Worm (Caenorhabditis elegans) whole organism, L2 larva: ENCODE data around the gene Y56A3A.30.

Experiments used
- C34F6.9 ChIP-seq: fragments of 150-350 bp; optimal IDR thresholded peaks from 2 replicates; lab custom pipeline; 2014; ENCODE audit warnings: missing biosample characterization, missing genetic modification characterization
- F13H6.1 ChIP-seq: sonication (generic microtip); optimal IDR thresholded peaks from 2 replicates; lab custom pipeline; 2016; ENCODE audit warnings: missing genetic modification characterization, missing compliant biosample characterization
- R02D3.7 ChIP-seq: fragments of 150-350 bp; optimal IDR thresholded peaks from 2 replicates; lab custom pipeline; 2014; ENCODE audit warnings: missing biosample characterization, missing genetic modification characterization
- Y55F3AM.14 ChIP-seq: fragments of 200-800 bp; sonication (Bioruptor generic); optimal IDR thresholded peaks from 2 replicates; lab custom pipeline; 2018; ENCODE audit warnings: mild to moderate bottlenecking, missing genetic modification characterization, missing compliant biosample characterization
- ZK546.5 ChIP-seq: sonication (generic microtip); optimal IDR thresholded peaks from 2 replicates; lab custom pipeline; 2017; ENCODE audit warnings: missing biosample characterization, missing genetic modification characterization
- aly-2 ChIP-seq: fragments of 150-350 bp; optimal IDR thresholded peaks from 2 replicates; lab custom pipeline; 2014; ENCODE audit warnings: missing biosample characterization, missing genetic modification characterization
- ama-1 ChIP-seq: fragments of 150-350 bp; optimal IDR thresholded peaks from 2 replicates; lab custom pipeline; 2018; ENCODE audit warnings: inconsistent platforms
- blmp-1 ChIP-seq: sonication (generic microtip); optimal IDR thresholded peaks from 2 replicates; lab custom pipeline; 2017; ENCODE audit warnings: missing genetic modification characterization, mild to moderate bottlenecking, missing compliant biosample characterization, antibody characterized with exemption, moderate library complexity; ENCODE audit not compliant: insufficient read depth
- ceh-16 ChIP-seq: fragments of 150-350 bp; optimal IDR thresholded peaks from 2 replicates; lab custom pipeline; 2014; ENCODE audit warnings: missing biosample characterization, missing genetic modification characterization
- ceh-82 ChIP-seq: fragments of 150-350 bp; optimal IDR thresholded peaks from 2 replicates; lab custom pipeline; 2014; ENCODE audit warnings: missing biosample characterization, missing genetic modification characterization
- crh-2 ChIP-seq: sonication (generic microtip); optimal IDR thresholded peaks from 2 replicates; lab custom pipeline; 2017; ENCODE audit warnings: missing biosample characterization, missing genetic modification characterization
- dmd-4 ChIP-seq: sonication (generic microtip); optimal IDR thresholded peaks from 2 replicates; lab custom pipeline; 2017; ENCODE audit warnings: missing biosample characterization, missing genetic modification characterization
- egl-27 ChIP-seq: sonication (generic microtip); optimal IDR thresholded peaks from 3 replicates; lab custom pipeline; 2017; ENCODE audit warnings: missing biosample characterization, missing genetic modification reagents, missing genetic modification characterization
- elt-1 ChIP-seq: fragments of 150-350 bp; optimal IDR thresholded peaks from 2 replicates; lab custom pipeline; 2014; ENCODE audit warnings: missing biosample characterization, missing genetic modification characterization
- elt-3 ChIP-seq: sonication (generic microtip); optimal IDR thresholded peaks from 2 replicates; lab custom pipeline; 2017; ENCODE audit warnings: missing biosample characterization, missing genetic modification characterization
- fos-1 ChIP-seq: fragments of 150-350 bp; optimal IDR thresholded peaks from 2 replicates; lab custom pipeline; 2014; ENCODE audit warnings: missing biosample characterization, missing genetic modification characterization
- gmeb-1 ChIP-seq: fragments of 150-350 bp; optimal IDR thresholded peaks from 2 replicates; lab custom pipeline; 2014; ENCODE audit warnings: missing biosample characterization, missing genetic modification characterization
- lin-39 ChIP-seq: fragments of 150-350 bp; optimal IDR thresholded peaks from 2 replicates; lab custom pipeline; 2014; ENCODE audit warnings: missing biosample characterization, missing genetic modification reagents, missing genetic modification characterization
- lsy-2 ChIP-seq, 2 experiments: fragments of 150-350 bp in 1 of 2; sonication (generic microtip) in 1 of 2; optimal IDR thresholded peaks; 2 replicates each; lab custom pipeline; 2014 to 2017; ENCODE audit warnings: missing biosample characterization in 2 of 2, missing genetic modification characterization in 2 of 2
- mab-5 ChIP-seq: fragments of 150-350 bp; optimal IDR thresholded peaks from 2 replicates; lab custom pipeline; 2014; ENCODE audit warnings: missing biosample characterization, missing genetic modification characterization
- mbf-1 ChIP-seq: sonication (generic microtip); optimal IDR thresholded peaks from 2 replicates; lab custom pipeline; 2017; ENCODE audit warnings: missing biosample characterization, missing genetic modification characterization
- mdl-1 ChIP-seq, 2 experiments: fragments of 150-350 bp in 1 of 2; sonication (generic microtip) in 1 of 2; optimal IDR thresholded peaks; 2 replicates each; lab custom pipeline; 2017; ENCODE audit warnings: missing biosample characterization in 2 of 2, missing genetic modification characterization in 2 of 2
- nhr-11 ChIP-seq: fragments of 150-350 bp; optimal IDR thresholded peaks from 2 replicates; lab custom pipeline; 2014; ENCODE audit warnings: missing biosample characterization, missing genetic modification characterization
- nhr-12 ChIP-seq: fragments of 150-350 bp; optimal IDR thresholded peaks from 2 replicates; lab custom pipeline; 2014; ENCODE audit warnings: missing biosample characterization, missing genetic modification characterization
- nhr-129 ChIP-seq: fragments of 150-350 bp; optimal IDR thresholded peaks from 2 replicates; lab custom pipeline; 2014; ENCODE audit warnings: missing biosample characterization, missing genetic modification characterization
- nhr-21 ChIP-seq: fragments of 150-350 bp; optimal IDR thresholded peaks from 2 replicates; lab custom pipeline; 2014; ENCODE audit warnings: missing biosample characterization, missing genetic modification characterization
- nhr-23 ChIP-seq: fragments of 150-350 bp; optimal IDR thresholded peaks from 2 replicates; lab custom pipeline; 2014; ENCODE audit warnings: missing biosample characterization, missing genetic modification reagents, missing genetic modification characterization
- nhr-237 ChIP-seq: fragments of 150-350 bp; optimal IDR thresholded peaks from 2 replicates; lab custom pipeline; 2014; ENCODE audit warnings: missing biosample characterization, missing genetic modification characterization
- nhr-25 ChIP-seq: fragments of 150-350 bp; sonication (generic microtip); optimal IDR thresholded peaks from 3 replicates; lab custom pipeline; 2014; ENCODE audit warnings: missing biosample characterization, missing genetic modification characterization
- nhr-6 ChIP-seq: fragments of 150-350 bp; optimal IDR thresholded peaks from 2 replicates; lab custom pipeline; 2014; ENCODE audit warnings: missing biosample characterization, missing genetic modification characterization
- nhr-77 ChIP-seq: fragments of 150-350 bp; optimal IDR thresholded peaks from 2 replicates; lab custom pipeline; 2014; ENCODE audit warnings: missing biosample characterization, missing genetic modification characterization
- peb-1 ChIP-seq: fragments of 150-350 bp; optimal IDR thresholded peaks from 2 replicates; lab custom pipeline; 2014; ENCODE audit warnings: missing biosample characterization, missing genetic modification characterization
- skn-1 ChIP-seq: sonication (generic microtip); optimal IDR thresholded peaks from 2 replicates; lab custom pipeline; 2017; ENCODE audit warnings: missing biosample characterization, missing genetic modification characterization
- sma-3 ChIP-seq: sonication (generic microtip); optimal IDR thresholded peaks from 2 replicates; lab custom pipeline; 2016; ENCODE audit warnings: missing genetic modification reagents, missing genetic modification characterization, missing compliant biosample characterization
- sma-9 ChIP-seq, 2 experiments: fragments of 150-350 bp in 1 of 2; sonication (generic microtip) in 1 of 2; optimal IDR thresholded peaks; 2 replicates each; lab custom pipeline; 2014 to 2016; ENCODE audit warnings: missing genetic modification characterization in 2 of 2, mild to moderate bottlenecking in 1 of 2, missing biosample characterization in 1 of 2, missing compliant biosample characterization in 1 of 2, missing genetic modification reagents in 1 of 2, moderate library complexity in 1 of 2
- snpc-4 ChIP-seq: fragments of 150-350 bp; optimal IDR thresholded peaks from 2 replicates; lab custom pipeline; 2014; ENCODE audit warnings: missing biosample characterization, missing genetic modification characterization
- unc-39 ChIP-seq: fragments of 150-350 bp; optimal IDR thresholded peaks from 2 replicates; lab custom pipeline; 2014; ENCODE audit warnings: missing biosample characterization, missing genetic modification characterization
- unc-55 ChIP-seq: fragments of 150-350 bp; sonication (generic microtip); optimal IDR thresholded peaks from 3 replicates; lab custom pipeline; 2014; ENCODE audit warnings: missing biosample characterization, missing genetic modification reagents, missing genetic modification characterization
- zag-1 ChIP-seq: fragments of 150-350 bp; optimal IDR thresholded peaks from 2 replicates; lab custom pipeline; 2014; ENCODE audit warnings: missing biosample characterization, missing genetic modification characterization
- ztf-1 ChIP-seq: fragments of 200-800 bp; sonication (Bioruptor generic); conservative IDR thresholded peaks from 2 replicates; pipeline ENCODE4 v1.3.6; 2022; ENCODE audit warnings: missing genetic modification characterization, missing compliant biosample characterization
- ztf-11 ChIP-seq: sonication (generic microtip); optimal IDR thresholded peaks from 2 replicates; lab custom pipeline; 2017; ENCODE audit warnings: missing biosample characterization, missing genetic modification characterization
- ztf-4 ChIP-seq: fragments of 150-350 bp; optimal IDR thresholded peaks from 2 replicates; lab custom pipeline; 2014; ENCODE audit warnings: missing biosample characterization, missing genetic modification characterization

The Y56A3A.30 gene

DNA sequence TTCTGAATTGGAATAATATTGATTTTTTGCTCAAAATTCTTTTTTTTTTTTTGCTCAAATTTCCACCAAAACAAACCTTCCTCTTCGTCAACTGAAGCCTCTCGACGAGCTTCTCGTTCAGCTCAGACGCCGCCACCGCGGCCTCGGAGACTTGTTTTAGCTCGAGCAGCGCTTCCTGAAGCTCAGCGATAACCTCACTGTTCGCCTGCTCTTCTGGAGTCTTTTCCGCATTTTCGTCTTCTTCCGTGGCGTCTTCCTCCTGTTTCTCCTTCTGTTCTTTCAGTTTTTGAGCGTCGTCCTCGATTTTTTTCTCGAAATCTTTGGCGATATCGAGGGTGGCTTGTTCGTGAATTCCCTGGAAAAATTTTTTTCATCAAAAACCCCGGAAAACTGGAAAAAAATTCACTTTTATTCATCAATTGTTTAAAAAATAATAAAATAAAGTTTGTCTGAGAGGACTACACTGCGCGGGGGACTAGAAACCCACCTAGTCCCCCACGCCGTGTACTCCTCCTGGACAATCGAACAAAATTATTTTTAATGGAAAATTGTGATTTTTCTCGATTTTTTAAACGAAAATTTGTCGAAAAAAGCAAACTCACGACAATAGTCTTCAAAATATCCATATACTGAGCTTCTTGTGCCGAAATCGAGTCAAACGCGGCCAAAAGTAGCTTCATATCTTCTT, 32.7 kb downstream of the Y56A3A.30 start (continued):
- no peak for TF ChIP-seq mbf-1 (tag; lab: Kevin White, UChicago)
- 0 out of 2 replicates have a peak, but pooled peaks have one; percentile 70 for TF ChIP-seq ztf-1 (GFP tag; lab: Robert Waterston, UW)
- TF ChIP-seq F13H6.1 (tag; lab: Kevin White, UChicago), result peak; percentile 90
- TF ChIP-seq nhr-25 (tag; lab: Kevin White, UChicago), result peak; percentile 82
- TF ChIP-seq ceh-16 (tag; lab: Kevin White, UChicago), result no peak
- peak; percentile 47 for TF ChIP-seq dmd-4
- TF ChIP-seq C34F6.9, result peak; percentile 80
- TF ChIP-seq gmeb-1 (tag; lab: Kevin White, UChicago), result peak; percentile 85
- TF ChIP-seq elt-1, result no peak
- no peak for TF ChIP-seq nhr-237 (tag; lab: Kevin White, UChicago)

DNA sequence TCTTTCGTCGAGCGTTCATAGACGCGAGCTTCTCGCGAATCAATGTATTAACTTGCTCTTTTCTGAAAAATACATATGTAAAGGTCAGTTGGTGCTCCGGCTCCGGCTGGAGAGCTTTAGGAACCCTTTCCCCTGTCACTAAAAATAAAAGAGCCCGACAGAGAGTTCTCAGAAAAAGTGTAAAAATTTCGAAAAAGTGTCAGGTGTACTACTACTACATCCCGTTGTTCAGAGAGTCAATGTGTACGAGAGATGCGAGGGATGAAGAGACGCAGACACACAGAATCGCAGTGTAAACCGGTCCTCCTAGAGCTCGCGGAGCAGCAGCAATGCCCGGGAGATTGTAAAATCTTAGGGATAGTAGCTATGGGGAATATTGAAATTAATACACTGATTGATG, 36.2 kb downstream of the Y56A3A.30 start:
- TF ChIP-seq mbf-1 (tag; lab: Kevin White, UChicago) (no peak), nhr-23 (tag; lab: Kevin White, UChicago) (no peak), C34F6.9 (peak; percentile 47), peb-1 (no peak), sma-9 (GFP tag; optimal IDR thresholded peaks at IDR 0.05; lab: Kevin White, UChicago) (peak; percentile 51), sma-9 (tag; optimal IDR thresholded peaks at IDR 0.05; lab: Kevin White, UChicago) (no peak), lin-39 (tag; lab: Kevin White, UChicago) (no peak), F13H6.1 (tag; lab: Kevin White, UChicago) (peak; percentile 79), lsy-2 (tag; optimal IDR thresholded peaks at IDR 0.05; lab: Kevin White, UChicago) (peak; percentile 1 to 44), nhr-129 (tag; lab: Kevin White, UChicago) (peak; percentile 28), nhr-6 (no peak), mab-5 (tag; lab: Kevin White, UChicago) (no peak)

DNA sequence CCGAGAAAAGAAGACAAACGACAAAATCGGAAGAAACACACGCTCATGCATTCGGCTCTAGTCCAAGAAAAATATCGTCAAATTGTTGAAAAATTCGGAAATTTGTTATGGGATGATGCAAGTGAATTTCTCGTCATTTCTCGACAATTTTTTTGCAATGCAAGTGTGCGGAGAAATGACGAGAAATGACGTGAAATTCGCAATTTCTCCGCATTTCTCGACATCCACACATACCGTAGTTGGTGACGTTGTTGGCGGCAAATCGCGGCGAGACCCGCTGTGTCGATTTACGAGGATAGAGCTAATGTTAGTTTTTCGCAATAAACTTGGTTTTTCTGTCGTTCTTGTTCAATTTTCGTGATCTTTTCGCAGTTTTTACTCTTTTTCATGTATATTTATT, 39.6 kb downstream of the Y56A3A.30 start:
- TF ChIP-seq lsy-2 (tag; optimal IDR thresholded peaks at IDR 0.05; lab: Kevin White, UChicago), result peak in 1 of 2 experiments; percentile 18

DNA sequence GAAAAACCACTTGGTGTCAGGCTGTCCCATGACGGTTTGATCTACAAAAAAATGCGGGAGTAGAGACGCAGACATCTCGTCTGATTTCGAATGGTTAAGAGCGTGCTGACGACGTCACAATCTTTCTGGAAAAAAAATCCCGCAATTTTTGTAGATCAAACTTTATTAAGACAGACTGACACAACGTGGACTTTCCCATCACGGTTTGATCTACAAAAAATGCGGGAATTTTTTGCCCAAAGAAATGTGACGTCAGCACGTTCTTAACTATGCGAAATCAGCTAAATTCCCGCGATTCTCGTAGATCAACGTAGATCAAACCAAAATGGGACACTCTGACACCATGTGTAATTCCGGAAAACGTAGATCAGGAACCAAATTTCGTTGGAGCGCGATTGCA, 40.3 kb downstream of the Y56A3A.30 start:
- no peak for TF ChIP-seq Y55F3AM.14
- no peak for TF ChIP-seq sma-9 (GFP tag; optimal IDR thresholded peaks at IDR 0.05; lab: Kevin White, UChicago)
- TF ChIP-seq sma-9 (tag; optimal IDR thresholded peaks at IDR 0.05; lab: Kevin White, UChicago), result no peak
- TF ChIP-seq snpc-4, result no peak
- TF ChIP-seq blmp-1 (tag; lab: Kevin White, UChicago), result no peak
- TF ChIP-seq nhr-77, result no peak
- TF ChIP-seq C34F6.9, result no peak
- TF ChIP-seq sma-3 (GFP tag; lab: Kevin White, UChicago), result no peak
- TF ChIP-seq ztf-11, result no peak
- TF ChIP-seq F13H6.1 (tag; lab: Kevin White, UChicago), result no peak
- no peak for TF ChIP-seq mab-5 (tag; lab: Kevin White, UChicago)
- no peak for TF ChIP-seq mbf-1 (tag; lab: Kevin White, UChicago)
- no peak for TF ChIP-seq egl-27 (tag; lab: Kevin White, UChicago)
- no peak for TF ChIP-seq unc-39 (tag; lab: Kevin White, UChicago)
- TF ChIP-seq ztf-4, result no peak
- no peak for TF ChIP-seq R02D3.7 (tag; lab: Kevin White, UChicago)
- TF ChIP-seq, all 48 proteins: peak for 0

DNA sequence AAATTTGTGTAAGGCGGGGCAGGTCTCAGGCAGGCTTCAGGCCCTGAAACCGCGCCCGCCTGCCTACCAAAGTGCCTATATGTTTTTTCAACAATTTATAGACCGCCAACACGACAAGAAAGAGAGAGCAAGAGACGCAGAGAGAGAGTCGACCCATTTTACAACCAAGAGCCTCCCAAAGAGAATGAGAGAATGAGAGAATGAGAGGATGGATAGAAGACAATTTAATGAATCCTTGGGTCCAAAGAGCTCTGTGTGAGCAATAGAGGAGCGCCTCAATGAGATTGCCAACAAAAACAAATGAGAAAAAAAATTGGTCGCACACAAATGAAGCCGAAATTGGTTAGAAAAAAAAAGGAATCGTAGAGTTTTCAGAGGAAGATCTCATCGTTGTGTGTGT, 41.0 kb downstream of the Y56A3A.30 start:
- peak; percentile 19 for TF ChIP-seq crh-2 (tag; lab: Kevin White, UChicago)
- TF ChIP-seq ceh-16 (tag; lab: Kevin White, UChicago), result no peak
- no peak for TF ChIP-seq ztf-11
- no peak for TF ChIP-seq blmp-1 (tag; lab: Kevin White, UChicago)
- no peak for TF ChIP-seq ceh-82
- no peak for TF ChIP-seq F13H6.1 (tag; lab: Kevin White, UChicago)
- TF ChIP-seq nhr-21 (tag; lab: Kevin White, UChicago), result no peak
- TF ChIP-seq lsy-2 (tag; optimal IDR thresholded peaks at IDR 0.05; lab: Kevin White, UChicago), result peak in 1 of 2 experiments; percentile 38
- TF ChIP-seq unc-55 (GFP tag; lab: Kevin White, UChicago), result peak; percentile 5
- TF ChIP-seq elt-1, result no peak
- peak; percentile 13 for TF ChIP-seq nhr-129 (tag; lab: Kevin White, UChicago)
- TF ChIP-seq ztf-4, result no peak
- no peak for TF ChIP-seq R02D3.7 (tag; lab: Kevin White, UChicago)
- no peak for TF ChIP-seq elt-3 (tag; lab: Kevin White, UChicago)
- TF ChIP-seq zag-1 (tag; lab: Kevin White, UChicago), result no peak
- TF ChIP-seq nhr-12 (tag; lab: Kevin White, UChicago), result no peak
- no peak for TF ChIP-seq ama-1
- no peak for TF ChIP-seq aly-2 (tag; lab: Kevin White, UChicago)
- TF ChIP-seq mdl-1 (tag; optimal IDR thresholded peaks at IDR 0.05; lab: Kevin White, UChicago), result no peak
- TF ChIP-seq nhr-11, result no peak
- no peak for TF ChIP-seq egl-27 (tag; lab: Kevin White, UChicago)
- no peak for TF ChIP-seq Y55F3AM.14
- no peak for TF ChIP-seq skn-1 (tag; lab: Kevin White, UChicago)
- TF ChIP-seq sma-3 (GFP tag; lab: Kevin White, UChicago), result no peak
- TF ChIP-seq mbf-1 (tag; lab: Kevin White, UChicago), result no peak
- TF ChIP-seq gmeb-1 (tag; lab: Kevin White, UChicago), result no peak
- TF ChIP-seq fos-1 (tag; lab: Kevin White, UChicago), result no peak
- TF ChIP-seq ZK546.5 (tag; lab: Kevin White, UChicago), result no peak
- TF ChIP-seq C34F6.9, result peak; percentile 14
- no peak for TF ChIP-seq nhr-77
